Fruit fly (Drosophila melanogaster): ENCODE results near the gene mamo.
A peak's percentile ranks its signal among the peaks of the same experiment; 100 is the strongest.

Gene mamo

DNA sequence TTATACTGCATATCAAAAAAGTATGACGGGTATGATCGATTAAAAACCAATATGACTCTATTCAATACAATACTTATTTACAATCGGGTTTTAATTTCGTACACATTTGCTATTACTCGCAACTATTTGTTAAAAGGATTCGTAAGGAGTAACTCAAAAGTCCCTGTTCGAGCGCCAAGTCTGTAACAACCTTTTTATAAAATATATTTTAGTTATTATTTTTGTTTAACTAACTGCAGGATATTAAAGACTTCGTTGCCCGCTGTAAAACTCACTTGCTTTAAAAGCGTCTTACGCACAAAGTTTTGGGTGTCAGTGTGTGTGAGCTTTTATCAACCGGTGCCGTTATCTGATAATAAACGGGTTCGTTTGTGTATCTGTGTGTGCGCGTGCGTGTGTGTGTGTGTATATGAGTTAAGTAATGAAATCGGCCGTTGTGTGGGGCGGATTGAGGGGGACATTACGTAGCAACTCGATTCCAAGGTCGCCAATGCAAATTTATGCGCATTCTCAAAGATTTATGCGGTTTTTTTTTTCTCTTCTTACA lies 99.4 kb downstream of the mamo start (continued):
- peak; percentile 82; the same call in 1 of the 2 replicates for TF ChIP-seq gsb (GFP tag; IDR thresholded peaks at IDR 0.05)
- TF ChIP-seq zfh1 (GFP tag; IDR thresholded peaks at IDR 0.05), result peak; percentile 77; the same call in 2 of the 3 replicates
- peak; percentile 53 for TF ChIP-seq CG33557 (GFP tag; optimal IDR thresholded peaks at IDR 0.05)
- TF ChIP-seq p53 (GFP tag; optimal IDR thresholded peaks at IDR 0.05), result peak; percentile 10
- peak; percentile 93 for TF ChIP-seq bcd (GFP tag; optimal IDR thresholded peaks at IDR 0.05)

DNA sequence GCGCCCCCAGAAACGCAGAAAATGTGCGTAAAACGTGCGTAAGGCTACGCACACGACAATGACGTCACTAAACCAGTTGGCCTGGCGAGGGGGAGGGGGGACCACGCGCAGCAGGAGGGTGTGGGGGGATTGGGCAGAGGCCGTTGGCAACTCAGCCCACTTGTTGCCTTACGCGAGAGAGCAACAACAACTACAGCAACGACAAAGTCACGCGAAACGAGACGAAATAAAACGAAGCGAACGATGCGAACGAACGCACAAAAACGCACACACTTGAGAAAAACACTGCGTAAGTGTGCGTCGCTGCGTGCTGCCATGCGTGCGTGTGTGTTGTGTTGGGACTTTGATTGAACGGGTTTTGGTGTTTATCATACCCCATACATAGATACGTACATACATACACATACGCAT lies 99.9 kb downstream of the mamo start:
- TF ChIP-seq scrt (GFP tag; optimal IDR thresholded peaks at IDR 0.05), result peak; percentile 99
- TF ChIP-seq Deaf1 (tag; optimal IDR thresholded peaks at IDR 0.05), result peak; percentile 98
- no peak for TF ChIP-seq CG7357 (GFP tag; IDR thresholded peaks at IDR 0.05)
- TF ChIP-seq hkb (optimal IDR thresholded peaks at IDR 0.05), result no peak
- TF ChIP-seq hkb (GFP tag; IDR thresholded peaks at IDR 0.05), result peak; percentile 36; the same call in 1 of the 2 replicates
- TF ChIP-seq CG18599 (GFP tag; optimal IDR thresholded peaks at IDR 0.05), result no peak
- peak; percentile 73 for TF ChIP-seq mirr (GFP tag; optimal IDR thresholded peaks at IDR 0.05)
- TF ChIP-seq Trl (optimal IDR thresholded peaks at IDR 0.05), result peak in 1 of 2 experiments; percentile 13
- no peak for TF ChIP-seq Trl (GFP tag; optimal IDR thresholded peaks at IDR 0.05)
- TF ChIP-seq CG12219 (GFP tag; optimal IDR thresholded peaks at IDR 0.05), result no peak
- peak; percentile 84 for TF ChIP-seq CG10543 (GFP tag; optimal IDR thresholded peaks at IDR 0.05)
- TF ChIP-seq chinmo (GFP tag; IDR thresholded peaks at IDR 0.05; ENCODE audit: partially characterized antibody), result peak; percentile 100
- TF ChIP-seq CG11723 (GFP tag; optimal IDR thresholded peaks at IDR 0.05), result no peak
- TF ChIP-seq rib (GFP tag; IDR thresholded peaks at IDR 0.05), result peak; percentile 72; the same call in 1 of the 2 replicates
- TF ChIP-seq zen2 (GFP tag; IDR thresholded peaks at IDR 0.05; ENCODE audit: partially characterized antibody), result peak; percentile 25; the same call in 1 of the 3 replicates
- TF ChIP-seq CG17361 (GFP tag; IDR thresholded peaks at IDR 0.05), result no peak
- peak; percentile 7; the same call in 1 of the 3 replicates for TF ChIP-seq CG34422 (GFP tag; IDR thresholded peaks at IDR 0.05)
- 0 out of 3 replicates have a peak, but pooled peaks have one; percentile 34 for TF ChIP-seq ci (GFP tag; IDR thresholded peaks at IDR 0.05)
- peak; percentile 100 for TF ChIP-seq cwo (GFP tag; optimal IDR thresholded peaks at IDR 0.05)
- 0 out of 3 replicates have a peak, but pooled peaks have one; percentile 11 for TF ChIP-seq CG6175 (GFP tag; IDR thresholded peaks at IDR 0.05)
- TF ChIP-seq Dbx (GFP tag; IDR thresholded peaks at IDR 0.05), result 0 out of 3 replicates have a peak, but pooled peaks have one; percentile 16
- peak; percentile 57 for TF ChIP-seq Aef1 (GFP tag; IDR thresholded peaks at IDR 0.05)
- TF ChIP-seq jigr1 (GFP tag; IDR thresholded peaks at IDR 0.05), result no peak
- TF ChIP-seq crol (GFP tag; IDR thresholded peaks at IDR 0.05), result peak; percentile 99
- TF ChIP-seq Gug (GFP tag; IDR thresholded peaks at IDR 0.05), result no peak
- peak; percentile 49; the same call in 1 of the 2 replicates for TF ChIP-seq CG13287 (GFP tag; IDR thresholded peaks at IDR 0.05; ENCODE audit: partially characterized antibody)
- TF ChIP-seq CG13894 (tag; optimal IDR thresholded peaks at IDR 0.05), result peak; percentile 21
- peak; percentile 19 for TF ChIP-seq pros (GFP tag; optimal IDR thresholded peaks at IDR 0.05)
- TF ChIP-seq BtbVII (GFP tag; optimal IDR thresholded peaks at IDR 0.05), result peak; percentile 94
- TF ChIP-seq CG18011 (GFP tag; optimal IDR thresholded peaks at IDR 0.05), result no peak
- peak; percentile 84 for TF ChIP-seq sr (GFP tag; IDR thresholded peaks at IDR 0.05)
- TF ChIP-seq cg (GFP tag; optimal IDR thresholded peaks at IDR 0.05), result peak; percentile 87
- TF ChIP-seq CG8290 (GFP tag; optimal IDR thresholded peaks at IDR 0.05), result no peak
- TF ChIP-seq CG8290 (tag; optimal IDR thresholded peaks at IDR 0.05), result peak in 1 of 2 experiments; percentile 42
- TF ChIP-seq Hey (tag; optimal IDR thresholded peaks at IDR 0.05), result peak; percentile 81
- peak; percentile 51; the same call in 1 of the 2 replicates for TF ChIP-seq sna (GFP tag; IDR thresholded peaks at IDR 0.05; ENCODE audit: partially characterized antibody)
- TF ChIP-seq CG10274 (GFP tag; optimal IDR thresholded peaks at IDR 0.05), result no peak
- TF ChIP-seq sug (tag; optimal IDR thresholded peaks at IDR 0.05), result peak; percentile 55
- peak; percentile 44; the same call in 1 of the 2 replicates for TF ChIP-seq NFAT (GFP tag; IDR thresholded peaks at IDR 0.05)
- TF ChIP-seq CG4360 (GFP tag; IDR thresholded peaks at IDR 0.05), result 0 out of 2 replicates have a peak, but pooled peaks have one; percentile 14
- peak; percentile 6; the same call in 1 of the 2 replicates for TF ChIP-seq Drgx (GFP tag; IDR thresholded peaks at IDR 0.05)
- TF ChIP-seq inv (GFP tag; IDR thresholded peaks at IDR 0.05; ENCODE audit: partially characterized antibody), result no peak
- peak; percentile 16; the same call in 1 of the 2 replicates for TF ChIP-seq amos (GFP tag; IDR thresholded peaks at IDR 0.05; ENCODE audit: partially characterized antibody)

Data from whole organism, embryonic.